Worm (Caenorhabditis elegans): ENCODE data around the gene cdh-1.
"Not testable (repeated sequence)": the region's sequence is repeated elsewhere in the genome, so short reads cannot be mapped to it uniquely, and the experiment has no call there.

The cdh-1 gene

ce11 chrIII:2873116-2873644, 37.5 kb upstream of the cdh-1 start:
- TF ChIP-seq flt-1 (GFP tag; IDR thresholded peaks at IDR 0.05) (no peak), B0310.2 (tag; optimal IDR thresholded peaks at IDR 0.05) (no peak), pes-1 (GFP tag; IDR thresholded peaks at IDR 0.05) (no peak), scrt-1 (GFP tag; IDR thresholded peaks at IDR 0.05) (no peak), ama-1 (optimal IDR thresholded peaks at IDR 0.05) (no peak), tbx-37 (GFP tag; conservative IDR thresholded peaks at IDR 0.05) (no peak)

DNA sequence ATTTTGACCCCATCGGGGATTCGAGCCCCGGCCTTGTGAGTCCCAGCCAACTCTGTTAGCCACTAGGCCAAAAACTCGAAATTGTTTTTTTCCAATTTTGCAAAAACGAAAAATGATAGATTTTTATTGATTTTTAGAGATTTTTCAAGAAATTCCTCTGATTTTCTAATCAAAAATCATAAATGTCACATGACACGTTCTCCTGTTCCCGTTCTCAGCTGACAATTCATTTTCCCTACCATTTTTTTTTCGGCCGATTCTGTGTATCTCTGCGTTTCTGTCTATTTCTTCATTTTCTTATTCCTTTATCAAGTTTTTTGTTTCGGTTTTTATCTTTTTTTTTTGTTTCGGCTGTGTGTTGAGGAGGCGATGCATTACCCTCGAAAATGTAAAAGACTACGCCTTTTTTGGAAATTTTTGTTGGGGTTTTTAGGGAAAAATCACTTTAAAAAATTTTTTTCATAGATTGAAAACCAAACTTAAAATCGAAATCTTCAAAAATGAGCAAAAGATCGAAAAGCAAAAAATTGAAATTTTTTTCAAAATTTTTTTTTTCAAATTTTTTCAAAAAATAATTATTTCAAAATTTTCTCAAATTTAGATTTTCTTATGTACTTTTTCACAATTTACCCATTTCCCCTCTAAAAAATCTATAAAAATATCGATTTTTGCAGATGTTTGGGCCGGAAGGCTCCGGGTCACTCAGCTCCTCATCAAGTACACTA, 36.4 kb upstream of the cdh-1 start, which contains the start of gene klf-1:
TSS of gene klf-1 (plus strand) at position 675 of the 725 bp plus-strand sequence.
- TF ChIP-seq scrt-1 (GFP tag; IDR thresholded peaks at IDR 0.05) (no peak), B0310.2 (tag; optimal IDR thresholded peaks at IDR 0.05) (no peak), ceh-36 (tag; optimal IDR thresholded peaks at IDR 0.05) (no peak), pes-1 (GFP tag; IDR thresholded peaks at IDR 0.05) (no peak), hmbx-1 (tag; optimal IDR thresholded peaks at IDR 0.05) (no peak), tbx-11 (GFP tag; IDR thresholded peaks at IDR 0.05) (no peak), ama-1 (optimal IDR thresholded peaks at IDR 0.05) (no peak), ets-7 (tag; optimal IDR thresholded peaks at IDR 0.05) (no peak), flt-1 (GFP tag; IDR thresholded peaks at IDR 0.05) (no peak), hnd-1 (tag; optimal IDR thresholded peaks at IDR 0.05) (no peak), tra-4 (tag; optimal IDR thresholded peaks at IDR 0.05) (no peak), sea-1 (GFP tag; conservative IDR thresholded peaks at IDR 0.05) (no peak), ceh-13 (GFP tag; optimal IDR thresholded peaks at IDR 0.05) (no peak), tbx-37 (GFP tag; conservative IDR thresholded peaks at IDR 0.05) (no peak), aly-1 (tag; optimal IDR thresholded peaks at IDR 0.05) (no peak), hmg-4 (GFP tag; optimal IDR thresholded peaks at IDR 0.05) (no peak), F13C5.2 (tag; optimal IDR thresholded peaks at IDR 0.05) (no peak)

- no peak for TF ChIP-seq pes-1 (GFP tag; IDR thresholded peaks at IDR 0.05)
Observed at ce11 chrIII:2875946-2876345, 34.8 kb upstream of the cdh-1 start.

DNA sequence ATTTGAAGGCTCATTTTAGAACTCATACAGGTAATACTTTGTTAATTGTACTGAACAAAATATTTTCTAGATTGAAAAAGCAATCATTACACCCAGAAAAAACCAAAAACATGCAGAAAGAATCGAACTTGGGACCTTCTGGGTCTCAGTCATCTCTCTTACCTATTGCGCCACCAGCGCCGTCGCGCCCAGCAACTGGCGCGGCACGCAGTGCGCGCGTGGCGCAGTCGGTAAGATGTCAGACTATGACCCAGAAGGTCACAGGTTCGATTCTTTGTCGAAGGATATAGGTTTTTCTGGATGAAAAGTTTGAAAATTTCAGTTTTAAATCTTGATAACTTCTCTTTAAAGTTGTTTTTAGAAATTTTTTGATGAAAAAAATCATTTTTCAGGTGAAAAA, 31.0 kb upstream of the cdh-1 start:
- TF ChIP-seq B0310.2 (tag; optimal IDR thresholded peaks at IDR 0.05) (no peak), pes-1 (GFP tag; IDR thresholded peaks at IDR 0.05) (no peak), scrt-1 (GFP tag; IDR thresholded peaks at IDR 0.05) (no peak)

- TF ChIP-seq tra-4 (tag; optimal IDR thresholded peaks at IDR 0.05) (no peak), flt-1 (GFP tag; IDR thresholded peaks at IDR 0.05) (no peak), hnd-1 (tag; optimal IDR thresholded peaks at IDR 0.05) (no peak), B0310.2 (tag; optimal IDR thresholded peaks at IDR 0.05) (no peak), aly-1 (tag; optimal IDR thresholded peaks at IDR 0.05) (no peak), F13C5.2 (tag; optimal IDR thresholded peaks at IDR 0.05) (no peak)
Observed at ce11 chrIII:2881117-2881516, 29.6 kb upstream of the cdh-1 start.

DNA sequence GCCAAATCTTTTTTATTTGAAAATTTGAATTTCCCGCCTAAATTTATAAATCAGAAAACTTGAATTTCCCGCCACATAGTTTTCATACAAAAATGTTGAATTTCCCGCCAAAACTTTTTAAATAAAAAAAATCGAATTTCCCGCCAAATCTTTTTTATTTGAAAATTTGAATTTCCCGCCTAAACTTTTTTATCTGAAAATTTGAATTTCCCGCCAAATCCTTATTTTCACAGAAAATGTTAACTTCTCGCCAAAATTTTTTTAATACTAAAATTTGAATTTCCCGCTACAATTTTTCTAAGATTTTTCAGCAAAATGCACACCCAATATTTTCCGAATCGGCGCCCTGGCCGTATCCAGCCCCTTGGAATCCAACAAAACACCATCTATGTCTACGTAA, 28.7 kb upstream of the cdh-1 start, which contains the start of gene F56F11.2:
TSS of gene F56F11.2 (plus strand) at position 301 of the 400 bp plus-strand sequence.
- TF ChIP-seq flt-1 (GFP tag; IDR thresholded peaks at IDR 0.05); ceh-13 (GFP tag; optimal IDR thresholded peaks at IDR 0.05); pes-1 (GFP tag; IDR thresholded peaks at IDR 0.05): not testable (repeated sequence)

DNA sequence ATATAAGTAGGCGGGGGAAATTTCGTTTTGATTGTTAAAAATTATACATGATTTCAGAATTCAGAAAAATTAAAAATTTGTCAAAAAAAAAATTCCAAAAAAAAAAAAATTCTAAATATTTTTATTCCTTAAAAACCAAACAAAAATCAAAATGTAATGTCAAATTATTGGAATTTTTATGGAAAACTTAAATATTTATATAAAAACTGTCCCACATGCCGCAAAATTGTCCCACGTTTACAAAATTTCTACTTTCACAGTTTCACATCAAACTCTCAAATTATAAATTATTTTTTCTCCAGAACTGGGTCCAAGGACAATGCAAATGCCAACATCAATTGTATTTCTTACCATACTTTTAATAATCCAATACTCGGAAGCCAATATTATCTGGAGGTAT, 19.3 kb upstream of the cdh-1 start, which contains the start of gene F56F11.1:
TSS of gene F56F11.1 (plus strand) at position 301 of the 400 bp plus-strand sequence.
- TF ChIP-seq ama-1 (optimal IDR thresholded peaks at IDR 0.05) (no peak), F13C5.2 (tag; optimal IDR thresholded peaks at IDR 0.05) (no peak), ceh-13 (GFP tag; optimal IDR thresholded peaks at IDR 0.05) (no peak), sea-1 (GFP tag; conservative IDR thresholded peaks at IDR 0.05) (no peak), aly-1 (tag; optimal IDR thresholded peaks at IDR 0.05) (no peak), tra-4 (tag; optimal IDR thresholded peaks at IDR 0.05) (no peak), pes-1 (GFP tag; IDR thresholded peaks at IDR 0.05) (no peak), tbx-37 (GFP tag; conservative IDR thresholded peaks at IDR 0.05) (no peak)

ce11 chrIII:2899705-2900104, 11.0 kb upstream of the cdh-1 start:
- TF ChIP-seq flt-1 (GFP tag; IDR thresholded peaks at IDR 0.05), result no peak
- TF ChIP-seq aly-1 (tag; optimal IDR thresholded peaks at IDR 0.05), result no peak
- TF ChIP-seq hmbx-1 (tag; optimal IDR thresholded peaks at IDR 0.05), result no peak
- no peak for TF ChIP-seq sea-1 (GFP tag; conservative IDR thresholded peaks at IDR 0.05)
- TF ChIP-seq hnd-1 (tag; optimal IDR thresholded peaks at IDR 0.05), result no peak
- no peak for TF ChIP-seq scrt-1 (GFP tag; IDR thresholded peaks at IDR 0.05)
- TF ChIP-seq tra-4 (tag; optimal IDR thresholded peaks at IDR 0.05), result no peak
- no peak for TF ChIP-seq F13C5.2 (tag; optimal IDR thresholded peaks at IDR 0.05)
- TF ChIP-seq ets-7 (tag; optimal IDR thresholded peaks at IDR 0.05), result no peak
- no peak for TF ChIP-seq tbx-37 (GFP tag; conservative IDR thresholded peaks at IDR 0.05)
- no peak for TF ChIP-seq ceh-36 (tag; optimal IDR thresholded peaks at IDR 0.05)
- no peak for TF ChIP-seq ceh-13 (GFP tag; optimal IDR thresholded peaks at IDR 0.05)
- no peak for TF ChIP-seq hmg-4 (GFP tag; optimal IDR thresholded peaks at IDR 0.05)

ce11 chrIII:2901117-2901516, 9.6 kb upstream of the cdh-1 start, which contains the start of gene idpa-1:
TSS of gene idpa-1 (minus strand) at chrIII:2901217.
- TF ChIP-seq ceh-36 (tag; optimal IDR thresholded peaks at IDR 0.05), result no peak
- TF ChIP-seq aly-1 (tag; optimal IDR thresholded peaks at IDR 0.05), result no peak
- TF ChIP-seq hmg-4 (GFP tag; optimal IDR thresholded peaks at IDR 0.05), result no peak
- TF ChIP-seq B0310.2 (tag; optimal IDR thresholded peaks at IDR 0.05), result no peak
- TF ChIP-seq tbx-11 (GFP tag; IDR thresholded peaks at IDR 0.05), result no peak
- no peak for TF ChIP-seq ets-7 (tag; optimal IDR thresholded peaks at IDR 0.05)
- no peak for TF ChIP-seq tbx-37 (GFP tag; conservative IDR thresholded peaks at IDR 0.05)
- no peak for TF ChIP-seq sea-1 (GFP tag; conservative IDR thresholded peaks at IDR 0.05)
- TF ChIP-seq hnd-1 (tag; optimal IDR thresholded peaks at IDR 0.05), result no peak
- TF ChIP-seq tra-4 (tag; optimal IDR thresholded peaks at IDR 0.05), result no peak
- no peak for TF ChIP-seq ama-1 (optimal IDR thresholded peaks at IDR 0.05)
- no peak for TF ChIP-seq ceh-13 (GFP tag; optimal IDR thresholded peaks at IDR 0.05)
- no peak for TF ChIP-seq scrt-1 (GFP tag; IDR thresholded peaks at IDR 0.05)
- no peak for TF ChIP-seq pes-1 (GFP tag; IDR thresholded peaks at IDR 0.05)
- no peak for TF ChIP-seq flt-1 (GFP tag; IDR thresholded peaks at IDR 0.05)

Measured in whole organism, early embryonic.